Fruit fly (Drosophila melanogaster) whole organism, embryonic: Measurements from ENCODE around the gene Mgstl.

Source experiments
- Atf3 ChIP-seq: fragments of 200-800 bp; sonication (Bioruptor generic); optimal IDR thresholded peaks from 3 replicates; lab custom pipeline; 2016; ENCODE audit warnings: missing biosample characterization, missing genetic modification characterization
- Awh ChIP-seq: fragments of 200-800 bp; sonication (Bioruptor generic); IDR thresholded peaks from 2 replicates; pipeline ENCODE4, ENCODE4 v1.3.6; 2022; ENCODE audit warnings: missing biosample characterization, missing genetic modification characterization
- CG10209 ChIP-seq: fragments of 200-800 bp; sonication (Bioruptor generic); optimal IDR thresholded peaks from 3 replicates; lab custom pipeline; 2017; ENCODE audit warnings: missing biosample characterization, mild to moderate bottlenecking, missing genetic modification characterization, missing genetic modification reagents
- CG10565 ChIP-seq: fragments of 200-800 bp; sonication (Bioruptor generic); optimal IDR thresholded peaks from 3 replicates; lab custom pipeline; 2016; ENCODE audit warnings: missing biosample characterization, mild to moderate bottlenecking, missing genetic modification characterization
- CG10654 ChIP-seq: fragments of 200-800 bp; sonication (Bioruptor generic); optimal IDR thresholded peaks from 2 replicates; lab custom pipeline; 2016; ENCODE audit warnings: missing biosample characterization, missing genetic modification characterization
- CG12236 ChIP-seq: fragments of 200-800 bp; sonication (Bioruptor generic); optimal IDR thresholded peaks from 2 replicates; lab custom pipeline; 2016; ENCODE audit warnings: missing biosample characterization, missing genetic modification characterization
- CG13123 ChIP-seq: fragments of 200-800 bp; sonication (Bioruptor generic); optimal IDR thresholded peaks from 2 replicates; lab custom pipeline; 2016; ENCODE audit warnings: missing biosample characterization, missing genetic modification characterization
- CG13287 ChIP-seq: fragments of 200-800 bp; sonication (Bioruptor generic); IDR thresholded peaks from 2 replicates; pipeline ENCODE4 v1.3.6; 2022; ENCODE audit warnings: missing biosample characterization, missing genetic modification characterization; ENCODE audit not compliant: partially characterized antibody
- CG13894 ChIP-seq: fragments of 200-800 bp; sonication (Bioruptor generic); optimal IDR thresholded peaks from 3 replicates; lab custom pipeline; 2018; ENCODE audit warnings: missing biosample characterization, mild to moderate bottlenecking, missing genetic modification characterization, moderate library complexity
- CG14050 ChIP-seq: fragments of 200-800 bp; sonication (Bioruptor generic); IDR thresholded peaks from 3 replicates; pipeline ENCODE4 v1.3.6; 2022; ENCODE audit warnings: missing biosample characterization, missing genetic modification characterization
- CG15073 ChIP-seq: fragments of 200-800 bp; sonication (Bioruptor generic); optimal IDR thresholded peaks from 2 replicates; lab custom pipeline; 2016; ENCODE audit warnings: missing biosample characterization, missing genetic modification characterization
- CG17385 ChIP-seq: fragments of 200-800 bp; sonication (Bioruptor generic); optimal IDR thresholded peaks from 3 replicates; lab custom pipeline; 2018; ENCODE audit warnings: missing biosample characterization, mild to moderate bottlenecking, missing genetic modification characterization
- CG31365 ChIP-seq: fragments of 200-800 bp; sonication (Bioruptor generic); optimal IDR thresholded peaks from 2 replicates; lab custom pipeline; 2018; ENCODE audit warnings: missing biosample characterization, mild to moderate bottlenecking, missing genetic modification characterization
- CG3163 ChIP-seq: fragments of 200-800 bp; sonication (Bioruptor generic); optimal IDR thresholded peaks from 3 replicates; lab custom pipeline; 2016; ENCODE audit warnings: missing biosample characterization, missing genetic modification characterization
- CG4282 ChIP-seq: fragments of 200-800 bp; sonication (Bioruptor generic); optimal IDR thresholded peaks from 2 replicates; lab custom pipeline; 2016; ENCODE audit warnings: missing biosample characterization, missing genetic modification characterization
- CG43689 ChIP-seq: fragments of 200-800 bp; sonication (Bioruptor generic); IDR thresholded peaks from 2 replicates; pipeline ENCODE4 v1.3.6; 2022; ENCODE audit warnings: missing biosample characterization, missing genetic modification characterization
- CG4854 ChIP-seq: fragments of 200-800 bp; sonication (Bioruptor generic); optimal IDR thresholded peaks from 2 replicates; lab custom pipeline; 2016; ENCODE audit warnings: missing biosample characterization, missing genetic modification characterization, inconsistent platforms
- CG5180 ChIP-seq: fragments of 200-800 bp; sonication (Bioruptor generic); optimal IDR thresholded peaks from 3 replicates; lab custom pipeline; 2017; ENCODE audit warnings: missing biosample characterization, missing genetic modification characterization, mild to moderate bottlenecking, moderate library complexity, missing genetic modification reagents
- CG7987 ChIP-seq: fragments of 200-800 bp; sonication (Bioruptor generic); optimal IDR thresholded peaks from 2 replicates; lab custom pipeline; 2018; ENCODE audit warnings: missing biosample characterization, mild to moderate bottlenecking, missing genetic modification characterization, moderate library complexity
- D19B ChIP-seq: fragments of 200-800 bp; sonication (Bioruptor generic); optimal IDR thresholded peaks from 2 replicates; lab custom pipeline; 2017; ENCODE audit warnings: missing biosample characterization, mild to moderate bottlenecking, missing genetic modification characterization
- Dek ChIP-seq: fragments of 200-800 bp; sonication (Bioruptor generic); optimal IDR thresholded peaks from 3 replicates; lab custom pipeline; 2019; ENCODE audit warnings: missing biosample characterization, mild to moderate bottlenecking, missing genetic modification characterization, moderate library complexity
- Dip2 ChIP-seq: fragments of 200-800 bp; sonication (Bioruptor generic); IDR thresholded peaks from 2 replicates; pipeline ENCODE4 v1.3.6; 2022; ENCODE audit warnings: missing biosample characterization, missing genetic modification characterization
- HLH4C ChIP-seq: fragments of 200-800 bp; sonication (Bioruptor generic); IDR thresholded peaks from 3 replicates; pipeline ENCODE4 v1.3.6; 2022; ENCODE audit warnings: missing biosample characterization, missing genetic modification characterization; ENCODE audit not compliant: partially characterized antibody
- HLHmδ ChIP-seq: fragments of 200-800 bp; sonication (Bioruptor generic); optimal IDR thresholded peaks from 2 replicates; lab custom pipeline; 2018; ENCODE audit warnings: missing biosample characterization, mild to moderate bottlenecking, missing genetic modification characterization, moderate library complexity
- Hmr ChIP-seq: fragments of 200-800 bp; sonication (Bioruptor generic); optimal IDR thresholded peaks from 3 replicates; lab custom pipeline; 2017; ENCODE audit warnings: mild to moderate bottlenecking, missing biosample characterization, missing genetic modification reagents, missing genetic modification characterization
- Hr3 ChIP-seq: fragments of 200-800 bp; sonication (Bioruptor generic); optimal IDR thresholded peaks from 3 replicates; lab custom pipeline; 2016; ENCODE audit warnings: missing biosample characterization, missing genetic modification characterization
- Lhr ChIP-seq: fragments of 200-800 bp; sonication (Bioruptor generic); optimal IDR thresholded peaks from 3 replicates; lab custom pipeline; 2017; ENCODE audit warnings: mild to moderate bottlenecking, missing biosample characterization, missing genetic modification reagents, missing genetic modification characterization
- Lim3 ChIP-seq: fragments of 200-800 bp; sonication (Bioruptor generic); IDR thresholded peaks from 2 replicates; pipeline ENCODE4 v1.3.6; 2022; ENCODE audit warnings: missing biosample characterization, missing genetic modification characterization
- MESR4 ChIP-seq: fragments of 200-800 bp; sonication (Bioruptor generic); optimal IDR thresholded peaks from 2 replicates; lab custom pipeline; 2018; ENCODE audit warnings: missing biosample characterization, mild to moderate bottlenecking, missing genetic modification characterization, moderate library complexity
- Mad ChIP-seq: fragments of 200-800 bp; sonication (Bioruptor generic); optimal IDR thresholded peaks from 2 replicates; lab custom pipeline; 2016; ENCODE audit warnings: missing biosample characterization, missing genetic modification characterization
- Mrtf ChIP-seq: fragments of 200-800 bp; sonication (Bioruptor generic); IDR thresholded peaks from 3 replicates; pipeline ENCODE4 v1.3.6; 2022; ENCODE audit warnings: missing biosample characterization, missing genetic modification characterization
- Nf-YC ChIP-seq: fragments of 200-800 bp; optimal IDR thresholded peaks from 3 replicates; lab custom pipeline; 2019; ENCODE audit warnings: missing biosample characterization, mild to moderate bottlenecking, missing genetic modification characterization, moderate library complexity
- Trl ChIP-seq, 3 experiments: fragments of >200 bp in 2 of 3; fragments of 200-800 bp in 1 of 3; sonication (Bioruptor generic) in 1 of 3; optimal IDR thresholded peaks; 2 replicates in 1 of 3; 3 replicates in 2 of 3; lab custom pipeline; 2016 to 2017; ENCODE audit warnings: missing biosample characterization in 1 of 3, missing genetic modification characterization in 1 of 3
- abd-A ChIP-seq: fragments of 200-800 bp; sonication (Bioruptor generic); optimal IDR thresholded peaks from 3 replicates; lab custom pipeline; 2019; ENCODE audit warnings: missing biosample characterization, mild to moderate bottlenecking, missing genetic modification characterization, moderate library complexity
- ac ChIP-seq: fragments of 200-800 bp; sonication (Bioruptor generic); optimal IDR thresholded peaks from 3 replicates; lab custom pipeline; 2017; ENCODE audit warnings: missing biosample characterization, mild to moderate bottlenecking, missing genetic modification characterization
- amos ChIP-seq: fragments of 200-800 bp; sonication (Bioruptor generic); IDR thresholded peaks from 2 replicates; pipeline ENCODE4 v1.3.6; 2022; ENCODE audit warnings: missing biosample characterization, missing genetic modification characterization; ENCODE audit not compliant: partially characterized antibody
- bigmax ChIP-seq: fragments of 200-800 bp; sonication (Bioruptor generic); optimal IDR thresholded peaks from 2 replicates; lab custom pipeline; 2018; ENCODE audit warnings: missing biosample characterization, mild to moderate bottlenecking, missing genetic modification characterization
- bowl ChIP-seq: fragments of 200-800 bp; sonication (Bioruptor generic); IDR thresholded peaks from 2 replicates; pipeline ENCODE4 v1.3.6; 2022; ENCODE audit warnings: missing biosample characterization, missing genetic modification characterization
- fd96Cb ChIP-seq: fragments of 200-800 bp; sonication (Bioruptor generic); optimal IDR thresholded peaks from 2 replicates; lab custom pipeline; 2018; ENCODE audit warnings: missing biosample characterization, mild to moderate bottlenecking, missing genetic modification characterization, moderate library complexity
- gce ChIP-seq: fragments of 200-800 bp; sonication (Bioruptor generic); IDR thresholded peaks from 3 replicates; pipeline ENCODE4 v1.3.6; 2022; ENCODE audit warnings: missing biosample characterization, missing genetic modification characterization
- gcm ChIP-seq: fragments of 200-800 bp; sonication (Bioruptor generic); optimal IDR thresholded peaks from 2 replicates; lab custom pipeline; 2019; ENCODE audit warnings: missing biosample characterization, mild to moderate bottlenecking, missing genetic modification characterization, moderate library complexity
- gro ChIP-seq: fragments of 200-800 bp; sonication (Bioruptor generic); optimal IDR thresholded peaks from 2 replicates; lab custom pipeline; 2016; ENCODE audit warnings: missing biosample characterization, missing genetic modification characterization
- inv ChIP-seq: fragments of 200-800 bp; sonication (Bioruptor generic); IDR thresholded peaks from 2 replicates; pipeline ENCODE4 v1.3.6; 2022; ENCODE audit warnings: missing biosample characterization, missing genetic modification characterization; ENCODE audit not compliant: partially characterized antibody
- kni ChIP-seq: fragments of 200-800 bp; sonication (Bioruptor generic); optimal IDR thresholded peaks from 3 replicates; lab custom pipeline; 2017; ENCODE audit warnings: mild to moderate bottlenecking, missing biosample characterization, missing genetic modification reagents, missing genetic modification characterization
- onecut ChIP-seq: fragments of 200-800 bp; sonication (Bioruptor generic); IDR thresholded peaks from 2 replicates; pipeline ENCODE4 v1.3.6; 2022; ENCODE audit warnings: missing biosample characterization, missing genetic modification characterization
- sd ChIP-seq: fragments of 200-800 bp; sonication (Bioruptor generic); optimal IDR thresholded peaks from 3 replicates; lab custom pipeline; 2018; ENCODE audit warnings: missing biosample characterization, mild to moderate bottlenecking, missing genetic modification characterization, moderate library complexity
- sens ChIP-seq: fragments of 200-800 bp; sonication (Bioruptor generic); peaks from one replicate; lab custom pipeline; 2016; ENCODE audit warnings: missing biosample characterization, missing genetic modification characterization
- slou ChIP-seq: fragments of 200-800 bp; sonication (Bioruptor generic); optimal IDR thresholded peaks from 3 replicates; lab custom pipeline; 2016; ENCODE audit warnings: missing biosample characterization, missing genetic modification characterization
- sr ChIP-seq: fragments of 200-800 bp; sonication (Bioruptor generic); IDR thresholded peaks from 3 replicates; pipeline ENCODE4 v1.3.6; 2022; ENCODE audit warnings: missing biosample characterization, missing genetic modification characterization
- tio ChIP-seq: fragments of 200-800 bp; sonication (Bioruptor generic); optimal IDR thresholded peaks from 2 replicates; lab custom pipeline; 2017; ENCODE audit warnings: missing biosample characterization, missing genetic modification characterization, inconsistent platforms
- twi ChIP-seq: fragments of 200-800 bp; optimal IDR thresholded peaks from 2 replicates; lab custom pipeline; 2019; ENCODE audit warnings: missing biosample characterization, mild to moderate bottlenecking, missing genetic modification characterization, moderate library complexity
- z ChIP-seq: fragments of 200-800 bp; sonication (Bioruptor generic); IDR thresholded peaks from 3 replicates; pipeline ENCODE4 v1.3.6; 2022; ENCODE audit warnings: missing biosample characterization, missing genetic modification characterization

Gene Mgstl

DNA sequence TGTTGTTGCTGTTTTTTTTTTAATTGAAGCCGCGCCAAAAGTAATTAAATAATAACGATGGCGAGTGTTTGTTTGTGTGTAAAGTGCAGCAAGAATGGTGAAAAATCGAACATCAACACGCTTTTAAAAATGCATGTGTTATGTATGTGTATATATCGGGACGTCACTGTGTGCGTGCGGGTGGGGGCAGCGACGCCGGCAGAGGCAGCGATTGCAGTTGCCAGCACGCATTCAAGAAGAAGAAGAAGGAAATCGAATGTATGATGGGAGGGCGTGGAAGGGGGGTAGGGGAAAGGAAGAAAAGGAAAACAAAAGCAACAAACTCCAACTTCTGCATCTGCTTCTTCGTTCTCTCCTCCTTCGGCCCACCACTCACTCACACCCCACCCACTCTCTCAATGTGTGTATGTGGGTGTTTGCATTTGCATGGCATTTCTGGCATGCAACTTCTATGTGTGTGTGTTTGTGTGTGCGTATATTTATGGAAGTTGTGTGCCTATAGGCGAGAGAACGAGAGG, 13.1 kb downstream of the Mgstl start (continued):
- no peak for TF ChIP-seq twi (tag; lab: Kevin White, UChicago)
- no peak for TF ChIP-seq CG12236 (GFP tag; lab: Kevin White, UChicago)
- no peak for TF ChIP-seq Hr3 (GFP tag; lab: Kevin White, UChicago)
- TF ChIP-seq HLH4C (GFP tag; lab: Robert Waterston, UW): no peak
- no peak for TF ChIP-seq CG7987
- TF ChIP-seq CG4854 (GFP tag; lab: Kevin White, UChicago): no peak
- TF ChIP-seq Mrtf (GFP tag; lab: Robert Waterston, UW): no peak
- no peak for TF ChIP-seq Mad (GFP tag; lab: Kevin White, UChicago)
- TF ChIP-seq CG3163 (GFP tag; lab: Kevin White, UChicago): no peak
- TF ChIP-seq CG13123: no peak
- no peak for TF ChIP-seq tio (GFP tag; lab: Kevin White, UChicago)
- no peak for TF ChIP-seq CG13287 (GFP tag; lab: Robert Waterston, UW)
- TF ChIP-seq Hmr (GFP tag; lab: Kevin White, UChicago): no peak
- TF ChIP-seq CG10654 (GFP tag; lab: Kevin White, UChicago): no peak
- no peak for TF ChIP-seq Awh (GFP tag; lab: Robert Waterston, UW)
- no peak for TF ChIP-seq fd96Cb (tag; lab: Kevin White, UChicago)
- no peak for TF ChIP-seq onecut (GFP tag; lab: Robert Waterston, UW)
- TF ChIP-seq MESR4 (GFP tag; lab: Kevin White, UChicago): no peak
- TF ChIP-seq inv (GFP tag; lab: Robert Waterston, UW): no peak
- TF ChIP-seq D19B: no peak
- TF ChIP-seq HLHmδ (GFP tag; lab: Kevin White, UChicago): peak; percentile 16
- TF ChIP-seq CG31365: no peak
- peak; percentile 61; the same call in 2 of the 3 replicates for TF ChIP-seq sr (GFP tag; lab: Robert Waterston, UW)
- no peak for TF ChIP-seq CG5180 (GFP tag; lab: Kevin White, UChicago)
- TF ChIP-seq Lhr: no peak
- 0 out of 3 replicates have a peak, but pooled peaks have one; percentile 15 for TF ChIP-seq z (GFP tag; lab: Robert Waterston, UW)
- no peak for TF ChIP-seq Atf3 (GFP tag; lab: Kevin White, UChicago)
- TF ChIP-seq CG10565 (GFP tag; lab: Kevin White, UChicago): no peak
- TF ChIP-seq gro: no peak
- 0 out of 3 replicates have a peak, but pooled peaks have one; percentile 13 for TF ChIP-seq gce
- TF ChIP-seq Dip2: no peak
- peak; percentile 60 for TF ChIP-seq sd (tag; lab: Kevin White, UChicago)
- TF ChIP-seq Dek: no peak
- TF ChIP-seq CG4282 (GFP tag; lab: Kevin White, UChicago): no peak
- peak; percentile 53 for TF ChIP-seq sens (GFP tag; lab: Kevin White, UChicago)
- peak; percentile 85 for TF ChIP-seq CG17385 (GFP tag; lab: Kevin White, UChicago)
- no peak for TF ChIP-seq slou
- peak; percentile 15 for TF ChIP-seq kni (GFP tag; lab: Kevin White, UChicago)
- no peak for TF ChIP-seq CG10209 (GFP tag; lab: Kevin White, UChicago)
- TF ChIP-seq, all 482 proteins: peak for 19

dm6 chrX:21056732-21057131, 14.8 kb downstream of the Mgstl start:
- no peak for TF ChIP-seq abd-A (tag; lab: Kevin White, UChicago)
- no peak for TF ChIP-seq CG14050
- TF ChIP-seq CG43689 (GFP tag; lab: Robert Waterston, UW): no peak
- TF ChIP-seq CG13894 (tag; lab: Kevin White, UChicago): no peak
- no peak for TF ChIP-seq amos
- peak; percentile 64 for TF ChIP-seq gcm (GFP tag; lab: Kevin White, UChicago)
- peak; percentile 39 for TF ChIP-seq Nf-YC
- no peak for TF ChIP-seq Lim3 (GFP tag; lab: Robert Waterston, UW)
- no peak for TF ChIP-seq ac (GFP tag; lab: Kevin White, UChicago)
- TF ChIP-seq bigmax (GFP tag; lab: Kevin White, UChicago): no peak
- no peak for TF ChIP-seq bowl (GFP tag; lab: Robert Waterston, UW)
- peak; percentile 20 to 28 for TF ChIP-seq Trl (optimal IDR thresholded peaks at IDR 0.05; lab: Kevin White, UChicago)
- TF ChIP-seq Trl (GFP tag; optimal IDR thresholded peaks at IDR 0.05; lab: Kevin White, UChicago): no peak
- no peak for TF ChIP-seq CG15073
